Worm (Caenorhabditis elegans) whole organism, mixed stage, embryonic: Measurements from ENCODE around the gene ztf-8.

Source experiments
- M03D4.4 ChIP-seq: sonication (generic microtip); optimal IDR thresholded peaks from 2 replicates; lab custom pipeline; 2017; ENCODE audit warnings: mild to moderate bottlenecking, missing genetic modification characterization, missing compliant biosample characterization
- bed-3 ChIP-seq: fragments of 200-800 bp; sonication (Bioruptor generic); optimal IDR thresholded peaks from 3 replicates; lab custom pipeline; 2018; ENCODE audit warnings: mild to moderate bottlenecking, missing genetic modification characterization, moderate library complexity, missing compliant biosample characterization
- blmp-1 ChIP-seq: fragments of 150-350 bp; optimal IDR thresholded peaks from 2 replicates; lab custom pipeline; 2014; ENCODE audit warnings: missing biosample characterization, missing genetic modification characterization
- ceh-39 ChIP-seq: fragments of 150-350 bp; optimal IDR thresholded peaks from 2 replicates; lab custom pipeline; 2014; ENCODE audit warnings: missing biosample characterization, missing genetic modification characterization
- ceh-83 ChIP-seq: fragments of 200-800 bp; sonication (Bioruptor generic); optimal IDR thresholded peaks from 2 replicates; lab custom pipeline; 2018; ENCODE audit warnings: mild to moderate bottlenecking, missing genetic modification characterization, missing compliant biosample characterization
- ces-1 ChIP-seq: fragments of 150-350 bp; optimal IDR thresholded peaks from 2 replicates; lab custom pipeline; 2014; ENCODE audit warnings: missing biosample characterization, missing genetic modification reagents, missing genetic modification characterization
- cnd-1 ChIP-seq: fragments of 200-800 bp; sonication (Bioruptor generic); optimal IDR thresholded peaks from 2 replicates; lab custom pipeline; 2018; ENCODE audit warnings: mild to moderate bottlenecking, missing genetic modification characterization, missing compliant biosample characterization
- drap-1 ChIP-seq: fragments of 200-800 bp; sonication (Bioruptor generic); optimal IDR thresholded peaks from 3 replicates; lab custom pipeline; 2018; ENCODE audit warnings: mild to moderate bottlenecking, missing genetic modification characterization, missing compliant biosample characterization
- elt-1 ChIP-seq: sonication (generic microtip); optimal IDR thresholded peaks from 2 replicates; lab custom pipeline; 2017; ENCODE audit warnings: missing genetic modification characterization, mild to moderate bottlenecking, missing compliant biosample characterization, antibody characterized with exemption, moderate library complexity, borderline replicate concordance; ENCODE audit not compliant: insufficient read depth
- elt-3 ChIP-seq: fragments of 150-350 bp; optimal IDR thresholded peaks from 2 replicates; lab custom pipeline; 2014; ENCODE audit warnings: missing biosample characterization, missing genetic modification characterization
- flh-1 ChIP-seq: fragments of 200-800 bp; sonication (Bioruptor generic); optimal IDR thresholded peaks from 2 replicates; lab custom pipeline; 2018; ENCODE audit warnings: mild to moderate bottlenecking, missing genetic modification characterization, moderate library complexity, missing compliant biosample characterization
- ham-2 ChIP-seq: fragments of 200-800 bp; sonication (Bioruptor generic); optimal IDR thresholded peaks from 2 replicates; lab custom pipeline; 2018; ENCODE audit warnings: mild to moderate bottlenecking, missing genetic modification characterization, missing compliant biosample characterization
- hlh-1 ChIP-seq: fragments of 150-350 bp; optimal IDR thresholded peaks from 2 replicates; lab custom pipeline; 2014; ENCODE audit warnings: missing biosample characterization, missing genetic modification reagents, missing genetic modification characterization
- lin-13 ChIP-seq: fragments of 150-350 bp; optimal IDR thresholded peaks from 2 replicates; lab custom pipeline; 2014; ENCODE audit warnings: missing biosample characterization, missing genetic modification characterization
- lin-32 ChIP-seq: fragments of 200-800 bp; sonication (Bioruptor generic); optimal IDR thresholded peaks from 2 replicates; lab custom pipeline; 2018; ENCODE audit warnings: mild to moderate bottlenecking, missing genetic modification characterization, missing compliant biosample characterization
- lsy-2 ChIP-seq: fragments of 150-350 bp; optimal IDR thresholded peaks from 2 replicates; lab custom pipeline; 2014; ENCODE audit warnings: missing biosample characterization, missing genetic modification characterization
- mab-5 ChIP-seq: fragments of 150-350 bp; optimal IDR thresholded peaks from 2 replicates; lab custom pipeline; 2014; ENCODE audit warnings: missing biosample characterization, missing genetic modification characterization
- mls-2 ChIP-seq: sonication (generic microtip); optimal IDR thresholded peaks from 2 replicates; lab custom pipeline; 2016; ENCODE audit warnings: mild to moderate bottlenecking, missing genetic modification characterization, moderate library complexity, missing compliant biosample characterization
- nhr-12 ChIP-seq: fragments of 150-350 bp; optimal IDR thresholded peaks from 2 replicates; lab custom pipeline; 2014; ENCODE audit warnings: missing biosample characterization, missing genetic modification characterization
- nhr-2 ChIP-seq: fragments of 150-350 bp; optimal IDR thresholded peaks from 2 replicates; lab custom pipeline; 2014; ENCODE audit warnings: missing biosample characterization, missing genetic modification characterization
- nhr-237 ChIP-seq: fragments of 150-350 bp; optimal IDR thresholded peaks from 2 replicates; lab custom pipeline; 2014; ENCODE audit warnings: missing biosample characterization, missing genetic modification characterization
- nhr-28 ChIP-seq: fragments of 150-350 bp; optimal IDR thresholded peaks from 2 replicates; lab custom pipeline; 2014; ENCODE audit warnings: missing biosample characterization, missing genetic modification characterization
- nhr-76 ChIP-seq: sonication (generic microtip); optimal IDR thresholded peaks from 2 replicates; lab custom pipeline; 2017; ENCODE audit warnings: missing biosample characterization, missing genetic modification characterization
- pha-4 ChIP-seq: fragments of 150-350 bp; optimal IDR thresholded peaks from 2 replicates; lab custom pipeline; 2018; ENCODE audit warnings: missing biosample characterization, missing genetic modification reagents, missing genetic modification characterization
- sem-2 ChIP-seq: fragments of 200-800 bp; sonication (Bioruptor generic); optimal IDR thresholded peaks from 2 replicates; lab custom pipeline; 2018; ENCODE audit warnings: mild to moderate bottlenecking, missing genetic modification characterization, missing compliant biosample characterization
- snpc-4 ChIP-seq: fragments of 150-350 bp; optimal IDR thresholded peaks from 2 replicates; lab custom pipeline; 2014; ENCODE audit warnings: missing biosample characterization, missing genetic modification characterization
- sptf-1 ChIP-seq: sonication (generic microtip); optimal IDR thresholded peaks from 2 replicates; lab custom pipeline; 2017; ENCODE audit warnings: mild to moderate bottlenecking, missing genetic modification characterization, moderate library complexity, missing compliant biosample characterization
- tbx-8 ChIP-seq: fragments of 200-800 bp; sonication (Bioruptor generic); optimal IDR thresholded peaks from 2 replicates; lab custom pipeline; 2018; ENCODE audit warnings: mild to moderate bottlenecking, missing genetic modification characterization, moderate library complexity, missing compliant biosample characterization
- unc-39 ChIP-seq: fragments of 150-350 bp; optimal IDR thresholded peaks from 2 replicates; lab custom pipeline; 2014; ENCODE audit warnings: missing biosample characterization, missing genetic modification characterization
- zip-8 ChIP-seq: fragments of 150-350 bp; optimal IDR thresholded peaks from 2 replicates; lab custom pipeline; 2014; ENCODE audit warnings: missing biosample characterization, missing genetic modification characterization
- ztf-11 ChIP-seq: fragments of 150-350 bp; optimal IDR thresholded peaks from 2 replicates; lab custom pipeline; 2014; ENCODE audit warnings: missing biosample characterization, missing genetic modification characterization

Gene ztf-8

ce11 chrIII:5286205-5286604 lies 12.9 kb upstream of the ztf-8 start, which contains the start of gene ZC395.11:
TSS of gene ZC395.11 (minus strand) at chrIII:5286305.
- TF ChIP-seq bed-3 (GFP tag; lab: Kevin White, UChicago) (no peak), nhr-28 (tag; lab: Kevin White, UChicago) (no peak), sem-2 (no peak), nhr-237 (tag; lab: Kevin White, UChicago) (no peak), nhr-12 (tag; lab: Kevin White, UChicago) (no peak), sptf-1 (no peak), nhr-76 (tag; lab: Kevin White, UChicago) (no peak), elt-3 (no peak), mls-2 (no peak), flh-1 (GFP tag; lab: Kevin White, UChicago) (no peak), snpc-4 (tag; lab: Kevin White, UChicago) (no peak), unc-39 (tag; lab: Kevin White, UChicago) (no peak), ztf-11 (tag; lab: Kevin White, UChicago) (no peak), lin-32 (GFP tag; lab: Kevin White, UChicago) (no peak), tbx-8 (GFP tag; lab: Kevin White, UChicago) (no peak), ceh-83 (GFP tag; lab: Kevin White, UChicago) (no peak)

ce11 chrIII:5285484-5285883 lies 12.2 kb upstream of the ztf-8 start:
- TF ChIP-seq nhr-2 (tag; lab: Kevin White, UChicago) (no peak), ztf-11 (tag; lab: Kevin White, UChicago) (no peak), lin-13 (tag; lab: Kevin White, UChicago) (no peak), nhr-12 (tag; lab: Kevin White, UChicago) (no peak), nhr-76 (tag; lab: Kevin White, UChicago) (no peak), zip-8 (tag; lab: Kevin White, UChicago) (no peak), drap-1 (GFP tag; lab: Kevin White, UChicago) (no peak), bed-3 (GFP tag; lab: Kevin White, UChicago) (no peak), cnd-1 (tag; lab: Kevin White, UChicago) (no peak), mab-5 (tag; lab: Kevin White, UChicago) (no peak), sptf-1 (no peak), nhr-237 (tag; lab: Kevin White, UChicago) (no peak), ham-2 (GFP tag; lab: Kevin White, UChicago) (no peak), snpc-4 (tag; lab: Kevin White, UChicago) (no peak), ceh-39 (no peak), elt-1 (tag; lab: Kevin White, UChicago) (no peak)
- TF ChIP-seq, all 35 proteins: peak for 0

- TF ChIP-seq lsy-2 (tag; lab: Kevin White, UChicago), result no peak
- no peak for TF ChIP-seq nhr-237 (tag; lab: Kevin White, UChicago)
- TF ChIP-seq lin-13 (tag; lab: Kevin White, UChicago), result no peak
- no peak for TF ChIP-seq drap-1 (GFP tag; lab: Kevin White, UChicago)
- no peak for TF ChIP-seq mab-5 (tag; lab: Kevin White, UChicago)
- no peak for TF ChIP-seq pha-4
- TF ChIP-seq M03D4.4 (tag; lab: Kevin White, UChicago), result no peak
- no peak for TF ChIP-seq mls-2
- no peak for TF ChIP-seq nhr-76 (tag; lab: Kevin White, UChicago)
- TF ChIP-seq bed-3 (GFP tag; lab: Kevin White, UChicago), result no peak
- TF ChIP-seq sem-2, result no peak
- TF ChIP-seq nhr-2 (tag; lab: Kevin White, UChicago), result no peak
- TF ChIP-seq cnd-1 (tag; lab: Kevin White, UChicago), result no peak
- no peak for TF ChIP-seq snpc-4 (tag; lab: Kevin White, UChicago)
- no peak for TF ChIP-seq blmp-1 (tag; lab: Kevin White, UChicago)
- no peak for TF ChIP-seq elt-1 (tag; lab: Kevin White, UChicago)
- no peak for TF ChIP-seq ces-1 (GFP tag; lab: Kevin White, UChicago)
- no peak for TF ChIP-seq hlh-1
- no peak for TF ChIP-seq ceh-83 (GFP tag; lab: Kevin White, UChicago)
- TF ChIP-seq, all 35 proteins: peak for 0
Measured at ce11 chrIII:5280228-5280627, 7.0 kb upstream of the ztf-8 start.

DNA sequence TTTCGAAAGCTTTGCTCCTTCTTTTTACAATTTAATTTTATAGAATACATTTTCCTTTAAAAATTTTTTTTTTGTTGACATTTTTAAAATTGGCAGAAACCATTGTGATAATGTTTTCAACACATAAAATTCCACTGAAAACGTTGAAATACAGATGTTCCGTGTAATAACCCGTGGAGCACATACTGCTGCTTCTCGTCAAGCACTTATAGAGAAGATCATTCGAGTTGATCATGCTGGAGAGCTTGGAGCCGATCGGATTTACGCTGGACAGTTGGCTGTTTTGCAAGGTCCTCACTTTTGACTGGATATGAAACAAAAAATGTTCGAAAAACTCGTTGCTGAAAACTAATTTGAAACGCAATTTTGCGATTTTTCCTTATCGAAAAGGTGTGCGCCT lies 4.5 kb upstream of the ztf-8 start, which contains the start of gene clk-1:
Gene clk-1, plus strand, starts transcription at position 155 of the 400 bp plus-strand sequence.
- TF ChIP-seq M03D4.4 (tag; lab: Kevin White, UChicago), result no peak
- no peak for TF ChIP-seq nhr-76 (tag; lab: Kevin White, UChicago)
